Fruit fly (Drosophila melanogaster): ENCODE data around the gene CG31855.

DNA sequence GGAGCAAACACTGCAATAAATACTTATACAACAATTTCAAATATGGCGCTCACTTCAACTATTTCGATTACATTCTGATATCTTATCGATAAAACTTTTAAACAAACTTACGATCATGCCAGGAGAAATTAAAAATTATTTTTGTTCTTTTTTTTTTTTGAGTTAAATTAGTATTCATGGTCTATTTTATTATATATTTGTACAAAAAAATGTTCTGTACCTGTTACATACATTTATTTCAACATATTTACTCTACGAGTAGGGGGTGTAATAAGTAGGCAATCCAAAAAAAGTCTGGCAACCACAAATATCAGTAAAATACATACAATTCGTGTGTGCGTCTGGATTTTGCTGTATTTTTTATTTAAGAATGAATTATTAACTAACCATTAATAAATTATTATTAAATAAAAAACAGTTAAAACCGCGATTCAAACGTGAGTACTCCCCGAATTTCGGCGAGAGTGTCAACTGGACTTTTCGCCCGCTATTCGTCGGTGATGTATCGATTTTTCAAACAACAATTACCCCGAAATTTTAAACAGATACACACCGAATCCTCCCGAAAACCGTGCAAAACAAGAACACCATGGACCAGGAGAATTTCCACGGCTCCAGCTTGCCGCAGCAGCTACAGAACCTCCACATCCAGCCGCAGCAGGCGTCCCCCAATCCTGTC is 13.5 kb downstream of the CG31855 start, which contains the start of gene loqs:
- peak; percentile 60 for TF ChIP-seq CG1620 (GFP tag; optimal IDR thresholded peaks at IDR 0.05)
- TF ChIP-seq toe (GFP tag; optimal IDR thresholded peaks at IDR 0.05), result no peak
